Worm (Caenorhabditis elegans) whole organism, L4 larva: ENCODE data around the gene eif-2D.
A peak's percentile ranks its signal among the peaks of the same experiment; 100 is the strongest.

ENCODE experiments used
- F10B5.3 ChIP-seq: sonication (generic microtip); optimal IDR thresholded peaks from 2 replicates; lab custom pipeline; 2016; ENCODE audit warnings: mild to moderate bottlenecking, missing genetic modification characterization, missing compliant biosample characterization
- F37D6.2 ChIP-seq: sonication (generic microtip); optimal IDR thresholded peaks from 2 replicates; lab custom pipeline; 2016; ENCODE audit warnings: mild to moderate bottlenecking, missing genetic modification characterization, missing compliant biosample characterization
- T20F7.1 ChIP-seq: fragments of 200-800 bp; sonication (Bioruptor generic); optimal IDR thresholded peaks from 2 replicates; lab custom pipeline; 2018; ENCODE audit warnings: mild to moderate bottlenecking, missing genetic modification characterization, missing compliant biosample characterization
- Y105C5A.15 ChIP-seq: fragments of 200-800 bp; sonication (Bioruptor generic); IDR thresholded peaks from 2 replicates; pipeline ENCODE4 v1.3.6; 2022; ENCODE audit warnings: missing genetic modification characterization, missing compliant biosample characterization
- Y5F2A.4 ChIP-seq: fragments of 200-800 bp; sonication (Bioruptor generic); optimal IDR thresholded peaks from 2 replicates; lab custom pipeline; 2018; ENCODE audit warnings: mild to moderate bottlenecking, missing genetic modification characterization, missing compliant biosample characterization
- aha-1 ChIP-seq: fragments of 150-350 bp; peaks from one replicate; lab custom pipeline; 2014; ENCODE audit warnings: missing biosample characterization, missing genetic modification characterization
- aly-2 ChIP-seq: sonication (generic microtip); optimal IDR thresholded peaks from 2 replicates; lab custom pipeline; 2018; ENCODE audit warnings: missing biosample characterization, missing genetic modification characterization
- ama-1 ChIP-seq: fragments of 150-350 bp; optimal IDR thresholded peaks from 2 replicates; lab custom pipeline; 2014; ENCODE audit warnings: inconsistent platforms, mixed read lengths
- ceh-20 ChIP-seq: fragments of 200-800 bp; sonication (Bioruptor generic); IDR thresholded peaks from 2 replicates; pipeline ENCODE4 v1.3.6; 2022; ENCODE audit warnings: missing genetic modification reagents, missing genetic modification characterization, missing compliant biosample characterization
- ceh-28 ChIP-seq: fragments of 150-350 bp; optimal IDR thresholded peaks from 2 replicates; lab custom pipeline; 2014; ENCODE audit warnings: missing biosample characterization, missing genetic modification reagents, missing genetic modification characterization
- ceh-32 ChIP-seq: sonication (generic microtip); optimal IDR thresholded peaks from 2 replicates; lab custom pipeline; 2016; ENCODE audit warnings: mild to moderate bottlenecking, missing genetic modification characterization, missing compliant biosample characterization; ENCODE audit not compliant: poor library complexity
- ces-1 ChIP-seq: fragments of 150-350 bp; sonication (generic microtip); optimal IDR thresholded peaks from 4 replicates; lab custom pipeline; 2014; ENCODE audit warnings: missing biosample characterization, missing genetic modification reagents, missing genetic modification characterization
- ctbp-1 ChIP-seq: fragments of 200-800 bp; sonication (Bioruptor generic); IDR thresholded peaks from 2 replicates; pipeline ENCODE4 v1.3.6; 2022; ENCODE audit warnings: missing genetic modification reagents, missing genetic modification characterization, missing compliant biosample characterization
- dmd-9 ChIP-seq: fragments of 200-800 bp; sonication (Bioruptor generic); IDR thresholded peaks from 2 replicates; pipeline ENCODE4 v1.3.6; 2022; ENCODE audit warnings: missing genetic modification reagents, missing genetic modification characterization, missing compliant biosample characterization
- egl-43 ChIP-seq: fragments of 200-800 bp; sonication (Bioruptor generic); IDR thresholded peaks from 2 replicates; pipeline ENCODE4 v1.3.6; 2022; ENCODE audit warnings: missing genetic modification reagents, missing genetic modification characterization, missing compliant biosample characterization
- fkh-10 ChIP-seq: fragments of 150-350 bp; optimal IDR thresholded peaks from 2 replicates; lab custom pipeline; 2014; ENCODE audit warnings: missing biosample characterization, missing genetic modification reagents, missing genetic modification characterization
- gei-8 ChIP-seq: fragments of 200-800 bp; sonication (Bioruptor generic); optimal IDR thresholded peaks from 2 replicates; lab custom pipeline; 2018; ENCODE audit warnings: mild to moderate bottlenecking, missing genetic modification characterization, missing compliant biosample characterization
- hif-1 ChIP-seq, 2 experiments: sonication (generic microtip); optimal IDR thresholded peaks; 2 replicates each; lab custom pipeline; 2016 to 2017; ENCODE audit warnings: missing compliant biosample characterization in 2 of 2, missing genetic modification characterization in 2 of 2, missing genetic modification reagents in 2 of 2, missing genotype in 2 of 2, mild to moderate bottlenecking in 1 of 2
- hlh-30 ChIP-seq: sonication (generic microtip); optimal IDR thresholded peaks from 2 replicates; lab custom pipeline; 2017; ENCODE audit warnings: antibody characterized with exemption, mild to moderate bottlenecking, missing genetic modification characterization, missing compliant biosample characterization; ENCODE audit not compliant: insufficient read depth
- hmg-1.1 ChIP-seq: fragments of 200-800 bp; sonication (Bioruptor generic); IDR thresholded peaks from 2 replicates; pipeline ENCODE4 v1.3.6; 2022; ENCODE audit warnings: missing genetic modification reagents, missing genetic modification characterization, missing compliant biosample characterization
- jun-1 ChIP-seq: fragments of 150-350 bp; optimal IDR thresholded peaks from 2 replicates; lab custom pipeline; 2014; ENCODE audit warnings: missing biosample characterization, missing genetic modification reagents, missing genetic modification characterization
- lin-13 ChIP-seq: fragments of 150-350 bp; optimal IDR thresholded peaks from 2 replicates; lab custom pipeline; 2014; ENCODE audit warnings: missing biosample characterization, missing genetic modification reagents, missing genetic modification characterization
- lin-15B ChIP-seq: fragments of 150-350 bp; sonication (generic microtip); optimal IDR thresholded peaks from 3 replicates; lab custom pipeline; 2014; ENCODE audit warnings: missing biosample characterization, missing genetic modification characterization
- lin-29 ChIP-seq: fragments of 200-800 bp; sonication (Bioruptor generic); IDR thresholded peaks from 2 replicates; pipeline ENCODE4 v1.3.6; 2022; ENCODE audit warnings: missing genetic modification reagents, missing genetic modification characterization, missing compliant biosample characterization
- lin-38 ChIP-seq: fragments of 200-800 bp; sonication (Bioruptor generic); IDR thresholded peaks from 2 replicates; pipeline ENCODE4 v1.3.6; 2022; ENCODE audit warnings: missing genetic modification reagents, missing genetic modification characterization, missing compliant biosample characterization
- lin-39 ChIP-seq: fragments of 150-350 bp; optimal IDR thresholded peaks from 2 replicates; lab custom pipeline; 2014; ENCODE audit warnings: missing biosample characterization, missing genetic modification reagents, missing genetic modification characterization
- mep-1 ChIP-seq: fragments of 150-350 bp; sonication (generic microtip); optimal IDR thresholded peaks from 3 replicates; lab custom pipeline; 2014; ENCODE audit warnings: missing biosample characterization, missing genetic modification characterization
- mes-2 ChIP-seq: sonication (generic microtip); optimal IDR thresholded peaks from 2 replicates; lab custom pipeline; 2016; ENCODE audit warnings: missing genotype, mild to moderate bottlenecking, missing genetic modification characterization, missing compliant biosample characterization; ENCODE audit not compliant: poor library complexity, severe bottlenecking
- nhr-10 ChIP-seq: fragments of 150-350 bp; optimal IDR thresholded peaks from 2 replicates; lab custom pipeline; 2014; ENCODE audit warnings: missing biosample characterization, missing genetic modification characterization
- nhr-111 ChIP-seq: fragments of 200-800 bp; sonication (Bioruptor generic); optimal IDR thresholded peaks from 2 replicates; lab custom pipeline; 2018; ENCODE audit warnings: mild to moderate bottlenecking, missing genetic modification characterization, missing compliant biosample characterization
- nhr-28 ChIP-seq: fragments of 150-350 bp; optimal IDR thresholded peaks from 2 replicates; lab custom pipeline; 2014; ENCODE audit warnings: missing biosample characterization, missing genetic modification characterization
- nhr-41 ChIP-seq: fragments of 200-800 bp; sonication (Bioruptor generic); IDR thresholded peaks from 2 replicates; pipeline ENCODE4 v1.3.6; 2022; ENCODE audit warnings: missing genetic modification reagents, missing genetic modification characterization, missing compliant biosample characterization
- nhr-42 ChIP-seq: fragments of 200-800 bp; sonication (Bioruptor generic); IDR thresholded peaks from 2 replicates; pipeline ENCODE4 v1.3.6; 2022; ENCODE audit warnings: missing genetic modification characterization, missing compliant biosample characterization
- nhr-48 ChIP-seq: sonication (generic microtip); optimal IDR thresholded peaks from 2 replicates; lab custom pipeline; 2016; ENCODE audit warnings: mild to moderate bottlenecking, missing genetic modification characterization, missing compliant biosample characterization
- php-3 ChIP-seq: fragments of 200-800 bp; sonication (Bioruptor generic); IDR thresholded peaks from 2 replicates; pipeline ENCODE4 v1.3.6; 2022; ENCODE audit warnings: missing genetic modification reagents, missing genetic modification characterization, missing compliant biosample characterization
- snpc-1.2 ChIP-seq: fragments of 200-800 bp; sonication (Bioruptor generic); IDR thresholded peaks from 2 replicates; pipeline ENCODE4 v1.3.6; 2022; ENCODE audit warnings: missing genetic modification reagents, missing genetic modification characterization, missing compliant biosample characterization
- snpc-4 ChIP-seq: fragments of 150-350 bp; optimal IDR thresholded peaks from 2 replicates; lab custom pipeline; 2014; ENCODE audit warnings: missing biosample characterization, missing genetic modification characterization
- spr-1 ChIP-seq: sonication (generic microtip); optimal IDR thresholded peaks from 2 replicates; lab custom pipeline; 2016; ENCODE audit warnings: mild to moderate bottlenecking, missing genetic modification characterization, missing compliant biosample characterization
- spr-3 ChIP-seq: fragments of 200-800 bp; sonication (Bioruptor generic); optimal IDR thresholded peaks from 2 replicates; lab custom pipeline; 2018; ENCODE audit warnings: mild to moderate bottlenecking, missing genetic modification characterization, missing compliant biosample characterization
- tag-97 ChIP-seq: fragments of 200-800 bp; sonication (Bioruptor generic); IDR thresholded peaks from 2 replicates; pipeline ENCODE4 v1.3.6; 2022; ENCODE audit warnings: missing genetic modification characterization, missing compliant biosample characterization
- unc-130 ChIP-seq: sonication (generic microtip); optimal IDR thresholded peaks from 2 replicates; lab custom pipeline; 2016; ENCODE audit warnings: missing genetic modification reagents, missing genetic modification characterization, missing compliant biosample characterization
- unc-62 ChIP-seq, 3 experiments: fragments of 150-350 bp in 1 of 3; sonication (generic microtip); optimal IDR thresholded peaks in 2 of 3; peaks in 1 of 3; 1 replicate in 1 of 3; 2 replicates in 2 of 3; lab custom pipeline; 2014 to 2017; ENCODE audit warnings: missing biosample characterization in 3 of 3, missing genetic modification characterization in 3 of 3, missing genetic modification reagents in 3 of 3, missing genotype in 1 of 3
- vab-7 ChIP-seq: fragments of 200-800 bp; sonication (Bioruptor generic); IDR thresholded peaks from 2 replicates; pipeline ENCODE4 v1.3.6; 2022; ENCODE audit warnings: missing genetic modification reagents, missing genetic modification characterization, missing compliant biosample characterization
- zip-11 ChIP-seq: fragments of 200-800 bp; sonication (Bioruptor generic); IDR thresholded peaks from 2 replicates; pipeline ENCODE4 v1.3.6; 2022; ENCODE audit warnings: missing genetic modification characterization, missing compliant biosample characterization
- zip-2 ChIP-seq: fragments of 150-350 bp; optimal IDR thresholded peaks from 2 replicates; lab custom pipeline; 2014; ENCODE audit warnings: missing biosample characterization, missing genetic modification characterization
- ztf-11 ChIP-seq: fragments of 150-350 bp; optimal IDR thresholded peaks from 2 replicates; lab custom pipeline; 2014; ENCODE audit warnings: missing biosample characterization, missing genetic modification characterization

The eif-2D gene

DNA sequence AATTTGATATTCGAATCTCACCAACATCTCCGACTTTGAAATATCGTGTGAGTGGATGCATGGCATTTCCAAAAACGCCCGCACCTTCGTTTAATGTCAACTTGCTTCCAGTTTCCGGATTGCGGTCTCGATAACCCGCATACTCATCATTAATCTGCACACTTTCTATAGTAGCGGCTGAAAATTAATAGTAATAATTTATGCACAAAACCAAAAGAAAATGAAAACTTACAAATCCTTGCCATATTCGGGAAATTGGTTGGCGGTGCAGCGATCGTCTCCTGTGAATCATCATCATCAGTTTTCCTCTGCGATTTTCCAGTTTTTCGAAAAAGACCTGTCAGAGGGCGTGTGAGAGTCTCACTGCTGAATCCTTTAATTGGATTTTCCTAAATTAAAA lies 31.4 kb upstream of the eif-2D start:
- TF ChIP-seq tag-97 (GFP tag; lab: Robert Waterston, UW) (no peak), Y105C5A.15 (GFP tag; lab: Robert Waterston, UW) (no peak), aha-1 (tag; lab: Kevin White, UChicago) (peak; percentile 96)

DNA sequence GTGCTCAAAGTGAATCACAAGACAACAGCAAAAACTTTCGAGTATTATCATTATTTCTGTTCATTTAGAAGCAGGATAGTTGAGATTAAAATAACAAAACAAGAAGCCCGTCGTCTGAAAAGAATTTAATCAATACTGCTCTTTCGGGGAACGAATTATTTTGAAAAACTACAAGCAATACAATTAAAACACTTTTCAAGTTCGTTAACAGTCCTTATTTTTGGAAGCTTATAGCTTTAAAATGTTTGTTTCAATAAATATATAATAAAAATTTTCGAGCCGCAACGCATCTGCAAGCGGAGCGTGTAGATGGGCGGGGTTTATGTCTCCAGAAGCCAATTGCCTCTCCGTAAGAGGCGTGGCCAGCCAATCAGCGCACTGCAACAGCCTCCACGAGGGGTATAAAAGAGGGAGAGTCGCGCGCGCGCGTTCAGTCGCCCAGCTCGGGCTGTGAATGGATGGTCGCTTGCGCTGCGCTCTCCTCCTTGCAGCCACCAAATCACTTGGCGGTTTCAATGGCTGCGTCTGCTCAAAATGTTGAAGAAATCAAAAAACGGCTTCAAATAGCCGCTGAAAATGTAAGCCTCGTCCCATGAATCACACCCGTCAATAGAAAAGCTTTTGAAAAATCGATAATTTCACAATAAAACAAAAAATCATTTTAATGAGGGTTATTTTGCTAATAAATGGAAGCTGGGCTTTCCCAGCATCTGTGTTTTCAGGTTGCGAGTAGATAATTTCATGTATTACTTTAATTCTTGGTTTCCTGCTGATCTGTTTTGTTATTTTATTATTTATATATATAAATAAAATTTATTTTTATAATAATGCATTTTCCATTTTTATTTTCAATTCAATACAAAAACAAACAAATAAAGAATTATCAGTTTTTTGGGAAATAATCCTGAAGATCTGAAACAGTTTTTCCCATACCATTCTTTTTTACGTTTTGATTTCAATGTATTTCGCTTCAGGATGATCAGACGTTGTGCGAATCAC lies 30.5 kb upstream of the eif-2D start, which contains the start of the genes ift-43 and mdt-26:
Gene ift-43, minus strand, starts transcription at position 51 of the 999 bp plus-strand sequence.
Gene mdt-26, plus strand, starts transcription at position 446 of the 999 bp plus-strand sequence.
- TF ChIP-seq mes-2 (tag; lab: Kevin White, UChicago), result peak; percentile 74
- peak; percentile 66 for TF ChIP-seq lin-38 (GFP tag; lab: Robert Waterston, UW)
- peak; percentile 42 for TF ChIP-seq F10B5.3 (tag; lab: Kevin White, UChicago)
- peak; percentile 94 for TF ChIP-seq hmg-1.1 (GFP tag; lab: Robert Waterston, UW)
- peak; percentile 50; the same call in 1 of the 2 replicates for TF ChIP-seq php-3 (GFP tag; lab: Robert Waterston, UW)
- peak; percentile 79 for TF ChIP-seq hlh-30
- no peak for TF ChIP-seq zip-11 (GFP tag; lab: Robert Waterston, UW)
- TF ChIP-seq ama-1 (lab: Kevin White, UChicago), result peak; percentile 100
- TF ChIP-seq lin-13 (GFP tag; lab: Kevin White, UChicago), result peak; percentile 69
- no peak for TF ChIP-seq Y5F2A.4 (GFP tag; lab: Kevin White, UChicago)
- peak; percentile 31 to 69 for TF ChIP-seq hif-1 (tag; optimal IDR thresholded peaks at IDR 0.05; lab: Kevin White, UChicago)
- TF ChIP-seq ceh-20, result peak; percentile 67
- TF ChIP-seq unc-130 (GFP tag; lab: Kevin White, UChicago), result no peak
- TF ChIP-seq nhr-10, result no peak
- TF ChIP-seq snpc-4 (tag; lab: Kevin White, UChicago), result no peak
- no peak for TF ChIP-seq dmd-9
- TF ChIP-seq lin-15B, result no peak
- TF ChIP-seq ztf-11 (tag; lab: Kevin White, UChicago), result no peak
- TF ChIP-seq spr-3 (GFP tag; lab: Kevin White, UChicago), result no peak
- peak; percentile 81 for TF ChIP-seq spr-1 (tag; lab: Kevin White, UChicago)
- TF ChIP-seq unc-62 (GFP tag; optimal IDR thresholded peaks at IDR 0.05 in 1 of 2; lab: Kevin White, UChicago), result peak in 1 of 2 experiments; percentile 97
- TF ChIP-seq unc-62 (tag; optimal IDR thresholded peaks at IDR 0.05; lab: Kevin White, UChicago), result no peak
- peak; percentile 83 for TF ChIP-seq nhr-42
- TF ChIP-seq nhr-41, result peak; percentile 65; the same call in 1 of the 2 replicates
- peak; percentile 70 for TF ChIP-seq F37D6.2 (tag; lab: Kevin White, UChicago)
- peak; percentile 55 for TF ChIP-seq ceh-32
- TF ChIP-seq zip-2 (tag; lab: Kevin White, UChicago), result no peak
- TF ChIP-seq T20F7.1 (GFP tag; lab: Kevin White, UChicago), result no peak
- TF ChIP-seq ctbp-1, result peak; percentile 92
- no peak for TF ChIP-seq aly-2
- peak; percentile 63 for TF ChIP-seq fkh-10 (GFP tag; lab: Kevin White, UChicago)
- TF ChIP-seq lin-29 (GFP tag; lab: Robert Waterston, UW), result peak; percentile 49; the same call in 1 of the 2 replicates
- TF ChIP-seq nhr-28, result peak; percentile 46
- TF ChIP-seq nhr-111 (GFP tag; lab: Kevin White, UChicago), result peak; percentile 21
- TF ChIP-seq ceh-28 (tag; lab: Kevin White, UChicago), result peak; percentile 76
- no peak for TF ChIP-seq ces-1 (GFP tag; lab: Kevin White, UChicago)
- TF ChIP-seq mep-1 (tag; lab: Kevin White, UChicago), result peak; percentile 77
- peak; percentile 95 for TF ChIP-seq egl-43
- TF ChIP-seq gei-8 (GFP tag; lab: Kevin White, UChicago), result no peak
- peak; percentile 57 for TF ChIP-seq jun-1 (tag; lab: Kevin White, UChicago)
- no peak for TF ChIP-seq lin-39 (tag; lab: Kevin White, UChicago)
- TF ChIP-seq nhr-48 (tag; lab: Kevin White, UChicago), result peak; percentile 35
- TF ChIP-seq vab-7 (GFP tag; lab: Robert Waterston, UW), result 0 out of 2 replicates have a peak, but pooled peaks have one; percentile 42
- peak; percentile 75 for TF ChIP-seq snpc-1.2 (GFP tag; lab: Robert Waterston, UW)
